Worm (Caenorhabditis elegans): Measurements from ENCODE around the gene clec-179.

The clec-179 gene

ce11 chrIV:7208961-7209360, 24.5 kb upstream of the clec-179 start:
- TF ChIP-seq ama-1 (optimal IDR thresholded peaks at IDR 0.05) (no peak), ama-1 (GFP tag; optimal IDR thresholded peaks at IDR 0.05) (no peak), Y67H2A.10 (GFP tag; conservative IDR thresholded peaks at IDR 0.05) (no peak), xnd-1 (tag; optimal IDR thresholded peaks at IDR 0.05) (no peak), tbx-9 (tag; optimal IDR thresholded peaks at IDR 0.05; ENCODE audit: borderline replicate concordance) (no peak), let-607 (tag; optimal IDR thresholded peaks at IDR 0.05) (no peak)

ce11 chrIV:7205969-7206368, 21.5 kb upstream of the clec-179 start, which contains the start of gene kcc-1:
Gene kcc-1, plus strand, starts transcription at chrIV:7206269.
- no peak for TF ChIP-seq gei-17 (GFP tag; optimal IDR thresholded peaks at IDR 0.05)
- no peak for TF ChIP-seq akir-1 (GFP tag; optimal IDR thresholded peaks at IDR 0.05)
- TF ChIP-seq let-607 (tag; optimal IDR thresholded peaks at IDR 0.05): no peak
- no peak for TF ChIP-seq ZK185.1 (tag; optimal IDR thresholded peaks at IDR 0.05; ENCODE audit: poor library complexity, severe bottlenecking)
- TF ChIP-seq ceh-100 (GFP tag; IDR thresholded peaks at IDR 0.05): no peak
- no peak for TF ChIP-seq attf-3 (GFP tag; conservative IDR thresholded peaks at IDR 0.05)
- no peak for TF ChIP-seq tbx-9 (tag; optimal IDR thresholded peaks at IDR 0.05; ENCODE audit: borderline replicate concordance)

DNA sequence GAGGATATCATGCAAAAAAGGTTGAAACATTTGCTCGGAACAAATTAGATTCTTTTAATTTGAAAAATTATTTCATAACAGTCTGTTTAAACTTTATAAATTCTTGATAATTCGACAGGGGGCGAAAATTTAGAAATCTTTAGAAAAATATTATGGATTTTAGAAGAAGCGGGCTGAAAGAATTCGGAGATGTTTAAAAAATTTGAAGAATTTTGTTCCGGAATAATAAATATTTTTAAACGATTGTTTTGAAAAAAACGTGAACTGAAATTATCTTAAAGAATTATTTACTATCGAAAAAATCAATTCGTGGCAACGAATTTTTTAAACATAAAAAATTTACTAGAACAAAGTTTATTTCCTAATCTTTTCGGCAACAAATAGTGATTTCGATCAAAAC, 19.2 kb upstream of the clec-179 start, which contains the start of gene R13A1.3:
TSS of gene R13A1.3 (plus strand) at position 301 of the 400 bp plus-strand sequence.
- TF ChIP-seq ZK185.1 (tag; optimal IDR thresholded peaks at IDR 0.05; ENCODE audit: poor library complexity, severe bottlenecking): no peak
- TF ChIP-seq gei-17 (GFP tag; optimal IDR thresholded peaks at IDR 0.05): no peak
- TF ChIP-seq cebp-1 (GFP tag; IDR thresholded peaks at IDR 0.05): no peak
- TF ChIP-seq cebp-1 (tag; optimal IDR thresholded peaks at IDR 0.05): no peak
- no peak for TF ChIP-seq rcor-1 (GFP tag; IDR thresholded peaks at IDR 0.05)
- TF ChIP-seq dpl-1 (GFP tag; optimal IDR thresholded peaks at IDR 0.05): no peak
- no peak for TF ChIP-seq K12H6.12 (tag; optimal IDR thresholded peaks at IDR 0.05)
- TF ChIP-seq F57A8.1 (GFP tag; optimal IDR thresholded peaks at IDR 0.05): no peak
- no peak for TF ChIP-seq efl-1 (GFP tag; optimal IDR thresholded peaks at IDR 0.05)
- TF ChIP-seq hrde-1 (tag; optimal IDR thresholded peaks at IDR 0.05; ENCODE audit: borderline replicate concordance): no peak

- no peak for TF ChIP-seq atf-7 (tag; optimal IDR thresholded peaks at IDR 0.05)
- no peak for TF ChIP-seq B0019.2 (GFP tag; conservative IDR thresholded peaks at IDR 0.05)
- TF ChIP-seq akir-1 (GFP tag; optimal IDR thresholded peaks at IDR 0.05): no peak
- TF ChIP-seq F33H1.4 (GFP tag; IDR thresholded peaks at IDR 0.05): no peak
- TF ChIP-seq T07F8.4 (tag; optimal IDR thresholded peaks at IDR 0.05): no peak
- no peak for TF ChIP-seq F52B5.7 (tag; optimal IDR thresholded peaks at IDR 0.05)
- TF ChIP-seq egl-18 (GFP tag; IDR thresholded peaks at IDR 0.05): no peak
- no peak for TF ChIP-seq lsy-27 (tag; optimal IDR thresholded peaks at IDR 0.05; ENCODE audit: borderline replicate concordance, insufficient read depth)
- no peak for TF ChIP-seq nfya-1 (tag; optimal IDR thresholded peaks at IDR 0.05; ENCODE audit: borderline replicate concordance, insufficient read depth)
- no peak for TF ChIP-seq chd-7 (tag; optimal IDR thresholded peaks at IDR 0.05)
- no peak for TF ChIP-seq nhr-90 (tag; optimal IDR thresholded peaks at IDR 0.05)
- no peak for TF ChIP-seq let-607 (tag; optimal IDR thresholded peaks at IDR 0.05)
- no peak for TF ChIP-seq hlh-12 (tag; optimal IDR thresholded peaks at IDR 0.05)
- TF ChIP-seq Y67H2A.10 (GFP tag; conservative IDR thresholded peaks at IDR 0.05): no peak
- TF ChIP-seq nhr-120 (GFP tag; IDR thresholded peaks at IDR 0.05): no peak
These were observed 12.4 kb upstream of the clec-179 start, which contains the start of gene unc-8 for ce11 chrIV:7196853-7197252. Gene unc-8, plus strand, starts transcription at chrIV:7197153.

ce11 chrIV:7195734-7196133, 11.2 kb upstream of the clec-179 start, which contains the start of gene best-16:
Gene best-16, minus strand, starts transcription at chrIV:7195834.
- TF ChIP-seq efl-1 (GFP tag; optimal IDR thresholded peaks at IDR 0.05): no peak
- TF ChIP-seq B0019.2 (GFP tag; conservative IDR thresholded peaks at IDR 0.05): no peak
- no peak for TF ChIP-seq tlf-1 (GFP tag; optimal IDR thresholded peaks at IDR 0.05)
- TF ChIP-seq Y79H2A.3 (GFP tag; conservative IDR thresholded peaks at IDR 0.05): no peak
- TF ChIP-seq let-526 (GFP tag; IDR thresholded peaks at IDR 0.05): no peak
- TF ChIP-seq hsf-1 (GFP tag; IDR thresholded peaks at IDR 0.05): no peak
- TF ChIP-seq ZK185.1 (tag; optimal IDR thresholded peaks at IDR 0.05; ENCODE audit: poor library complexity, severe bottlenecking): no peak
- TF ChIP-seq madf-10 (tag; optimal IDR thresholded peaks at IDR 0.05): no peak
- no peak for TF ChIP-seq B0035.1 (tag; optimal IDR thresholded peaks at IDR 0.05)
- TF ChIP-seq egl-18 (GFP tag; IDR thresholded peaks at IDR 0.05): no peak
- TF ChIP-seq sea-2 (GFP tag; IDR thresholded peaks at IDR 0.05): no peak
- no peak for TF ChIP-seq bed-1 (GFP tag; IDR thresholded peaks at IDR 0.05)
- TF ChIP-seq Y67H2A.10 (GFP tag; conservative IDR thresholded peaks at IDR 0.05): no peak
- TF ChIP-seq attf-5 (GFP tag; optimal IDR thresholded peaks at IDR 0.05): no peak
